Worm (Caenorhabditis elegans) whole organism, late embryonic: ENCODE results near the gene ZC477.4.
A peak's percentile ranks its signal among the peaks of the same experiment; 100 is the strongest.

Experiments used
- C08G9.2 ChIP-seq: sonication (generic microtip); optimal IDR thresholded peaks from 2 replicates; lab custom pipeline; 2016; ENCODE audit warnings: mild to moderate bottlenecking, missing genetic modification characterization, moderate library complexity, missing compliant biosample characterization
- F13H6.1 ChIP-seq: sonication (generic microtip); optimal IDR thresholded peaks from 2 replicates; lab custom pipeline; 2016; ENCODE audit warnings: missing genetic modification characterization, missing compliant biosample characterization
- K09A11.1 ChIP-seq: sonication (generic microtip); optimal IDR thresholded peaks from 2 replicates; lab custom pipeline; 2017; ENCODE audit warnings: antibody characterized with exemption, mild to moderate bottlenecking, missing genetic modification characterization, missing compliant biosample characterization; ENCODE audit not compliant: insufficient read depth
- Y22D7AL.16 ChIP-seq: sonication (generic microtip); optimal IDR thresholded peaks from 2 replicates; lab custom pipeline; 2016; ENCODE audit warnings: missing genetic modification characterization, missing compliant biosample characterization
- ceh-14 ChIP-seq: sonication (generic microtip); optimal IDR thresholded peaks from 2 replicates; lab custom pipeline; 2016; ENCODE audit warnings: missing genotype, missing genetic modification characterization, missing compliant biosample characterization
- ceh-18 ChIP-seq: sonication (generic microtip); optimal IDR thresholded peaks from 2 replicates; lab custom pipeline; 2016; ENCODE audit warnings: missing genetic modification characterization, missing compliant biosample characterization
- ceh-19 ChIP-seq: fragments of 200-800 bp; sonication (Bioruptor generic); optimal IDR thresholded peaks from 2 replicates; lab custom pipeline; 2018; ENCODE audit warnings: mild to moderate bottlenecking, missing genetic modification characterization, missing compliant biosample characterization
- ceh-30 ChIP-seq: fragments of 150-350 bp; optimal IDR thresholded peaks from 2 replicates; lab custom pipeline; 2014; ENCODE audit warnings: missing biosample characterization, missing genetic modification characterization
- ceh-31 ChIP-seq: sonication (generic microtip); optimal IDR thresholded peaks from 2 replicates; lab custom pipeline; 2016; ENCODE audit warnings: missing genetic modification characterization, missing compliant biosample characterization
- ceh-34 ChIP-seq: sonication (generic microtip); optimal IDR thresholded peaks from 2 replicates; lab custom pipeline; 2016; ENCODE audit warnings: mild to moderate bottlenecking, missing genetic modification characterization, missing compliant biosample characterization
- ceh-45 ChIP-seq: fragments of 200-800 bp; sonication (Bioruptor generic); IDR thresholded peaks from 2 replicates; pipeline ENCODE4 v1.3.6; 2022; ENCODE audit warnings: missing genetic modification reagents, missing genetic modification characterization, missing compliant biosample characterization
- ceh-48 ChIP-seq: sonication (generic microtip); optimal IDR thresholded peaks from 2 replicates; lab custom pipeline; 2016; ENCODE audit warnings: missing genetic modification characterization, inconsistent platforms, missing compliant biosample characterization
- ceh-6 ChIP-seq: fragments of 200-800 bp; sonication (Bioruptor generic); optimal IDR thresholded peaks from 2 replicates; lab custom pipeline; 2018; ENCODE audit warnings: mild to moderate bottlenecking, missing genetic modification characterization, missing compliant biosample characterization
- che-1 ChIP-seq: sonication (generic microtip); optimal IDR thresholded peaks from 2 replicates; lab custom pipeline; 2016; ENCODE audit warnings: mild to moderate bottlenecking, missing genetic modification characterization, missing compliant biosample characterization
- eyg-1 ChIP-seq: sonication (generic microtip); optimal IDR thresholded peaks from 2 replicates; lab custom pipeline; 2016; ENCODE audit warnings: missing genotype, missing genetic modification characterization, missing compliant biosample characterization
- fax-1 ChIP-seq: sonication (generic microtip); optimal IDR thresholded peaks from 2 replicates; lab custom pipeline; 2016; ENCODE audit warnings: missing genotype, missing genetic modification characterization, missing compliant biosample characterization
- fkh-6 ChIP-seq: sonication (generic microtip); optimal IDR thresholded peaks from 2 replicates; lab custom pipeline; 2016; ENCODE audit warnings: missing genetic modification characterization, missing compliant biosample characterization
- hlh-15 ChIP-seq: sonication (generic microtip); optimal IDR thresholded peaks from 2 replicates; lab custom pipeline; 2016; ENCODE audit warnings: missing genetic modification characterization, missing compliant biosample characterization
- hlh-30 ChIP-seq: sonication (generic microtip); optimal IDR thresholded peaks from 2 replicates; lab custom pipeline; 2017; ENCODE audit warnings: antibody characterized with exemption, missing genetic modification characterization, missing compliant biosample characterization; ENCODE audit not compliant: insufficient read depth
- hlh-8 ChIP-seq: sonication (generic microtip); optimal IDR thresholded peaks from 2 replicates; lab custom pipeline; 2016; ENCODE audit warnings: missing genotype, missing genetic modification characterization, missing compliant biosample characterization
- madf-2 ChIP-seq: sonication (generic microtip); optimal IDR thresholded peaks from 2 replicates; lab custom pipeline; 2017; ENCODE audit warnings: missing genetic modification characterization, missing compliant biosample characterization
- nfya-1 ChIP-seq: sonication (generic microtip); optimal IDR thresholded peaks from 2 replicates; lab custom pipeline; 2017; ENCODE audit warnings: missing genetic modification characterization, mild to moderate bottlenecking, missing compliant biosample characterization, antibody characterized with exemption, moderate library complexity
- nhr-11 ChIP-seq: fragments of 150-350 bp; optimal IDR thresholded peaks from 2 replicates; lab custom pipeline; 2014; ENCODE audit warnings: missing biosample characterization, missing genetic modification characterization
- nhr-232 ChIP-seq: sonication (generic microtip); optimal IDR thresholded peaks from 2 replicates; lab custom pipeline; 2016; ENCODE audit warnings: missing genetic modification characterization, missing compliant biosample characterization
- npax-4 ChIP-seq: sonication (generic microtip); optimal IDR thresholded peaks from 2 replicates; lab custom pipeline; 2016; ENCODE audit warnings: missing genetic modification characterization, missing compliant biosample characterization
- pax-1 ChIP-seq: fragments of 150-350 bp; optimal IDR thresholded peaks from 2 replicates; lab custom pipeline; 2014; ENCODE audit warnings: missing biosample characterization, missing genetic modification characterization
- pha-2 ChIP-seq: sonication (generic microtip); optimal IDR thresholded peaks from 2 replicates; lab custom pipeline; 2017; ENCODE audit warnings: mild to moderate bottlenecking, missing genetic modification characterization, missing compliant biosample characterization
- rnt-1 ChIP-seq: sonication (generic microtip); optimal IDR thresholded peaks from 2 replicates; lab custom pipeline; 2016; ENCODE audit warnings: missing genetic modification characterization, missing compliant biosample characterization
- sdc-2 ChIP-seq: sonication (generic microtip); optimal IDR thresholded peaks from 2 replicates; lab custom pipeline; 2016; ENCODE audit warnings: missing genotype, missing genetic modification characterization, missing compliant biosample characterization
- sox-2 ChIP-seq: fragments of 200-800 bp; sonication (Bioruptor generic); IDR thresholded peaks from 2 replicates; pipeline ENCODE4 v1.3.6; 2022; ENCODE audit warnings: missing genetic modification reagents, missing genetic modification characterization, missing compliant biosample characterization
- syd-9 ChIP-seq: sonication (generic microtip); optimal IDR thresholded peaks from 2 replicates; lab custom pipeline; 2016; ENCODE audit warnings: mild to moderate bottlenecking, missing genetic modification characterization, moderate library complexity, missing compliant biosample characterization
- tbx-2 ChIP-seq: sonication (generic microtip); optimal IDR thresholded peaks from 2 replicates; lab custom pipeline; 2016; ENCODE audit warnings: missing genetic modification characterization, missing compliant biosample characterization
- tbx-7 ChIP-seq: sonication (generic microtip); optimal IDR thresholded peaks from 2 replicates; lab custom pipeline; 2016; ENCODE audit warnings: missing genotype, missing genetic modification characterization, missing compliant biosample characterization
- unc-3 ChIP-seq, 2 experiments: fragments of 200-800 bp in 1 of 2; sonication (Bioruptor generic) in 1 of 2; sonication (generic microtip) in 1 of 2; conservative IDR thresholded peaks in 1 of 2; optimal IDR thresholded peaks in 1 of 2; 2 replicates each; pipeline versions ENCODE4 v1.3.6 to Lab custom; 2016 to 2022; ENCODE audit warnings: missing compliant biosample characterization in 2 of 2, missing genetic modification characterization in 2 of 2, missing genetic modification reagents in 1 of 2
- unc-42 ChIP-seq: sonication (generic microtip); optimal IDR thresholded peaks from 2 replicates; lab custom pipeline; 2016; ENCODE audit warnings: missing genotype, missing genetic modification characterization, missing compliant biosample characterization
- unc-55 ChIP-seq: sonication (generic microtip); optimal IDR thresholded peaks from 2 replicates; lab custom pipeline; 2017; ENCODE audit warnings: missing biosample characterization, missing genetic modification reagents, missing genetic modification characterization
- unc-86 ChIP-seq: sonication (generic microtip); optimal IDR thresholded peaks from 2 replicates; lab custom pipeline; 2016; ENCODE audit warnings: missing genetic modification characterization, missing compliant biosample characterization
- zip-5 ChIP-seq: sonication (generic microtip); optimal IDR thresholded peaks from 2 replicates; lab custom pipeline; 2016; ENCODE audit warnings: missing genetic modification characterization, missing compliant biosample characterization

The ZC477.4 gene

DNA sequence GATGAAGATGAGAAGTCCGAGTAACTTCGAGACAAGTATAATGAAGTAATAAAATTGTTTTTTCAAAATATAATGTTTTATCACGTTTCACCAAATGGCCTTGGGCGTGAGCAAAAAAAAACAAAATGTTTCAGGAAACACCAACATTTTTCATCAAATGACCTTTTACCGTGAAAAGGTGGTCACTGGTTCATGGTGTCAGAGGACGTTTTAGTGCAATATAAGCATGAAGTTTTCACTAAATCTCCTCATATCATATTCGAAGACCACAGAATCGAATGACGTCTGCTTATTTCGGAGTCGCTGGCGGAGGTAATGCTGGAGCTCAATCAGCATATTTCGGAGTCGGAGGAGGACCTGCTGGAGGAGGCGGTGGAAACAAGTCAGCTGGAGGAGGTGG, 12.8 kb upstream of the ZC477.4 start, which contains the start of the genes ZC477.7 and ssq-3 (continued):
- no peak for TF ChIP-seq tbx-2 (tag; lab: Kevin White, UChicago)

ce11 chrIV:7107893-7108292, 9.3 kb upstream of the ZC477.4 start, which contains the start of gene ZC477.2:
Gene ZC477.2 (plus strand): TSS chrIV:7108193.
- no peak for TF ChIP-seq unc-3 (GFP tag; conservative IDR thresholded peaks at IDR 0.05; lab: Robert Waterston, UW)
- TF ChIP-seq unc-3 (tag; optimal IDR thresholded peaks at IDR 0.05; lab: Kevin White, UChicago): no peak
- TF ChIP-seq K09A11.1: no peak
- TF ChIP-seq C08G9.2 (tag; lab: Kevin White, UChicago): no peak
- TF ChIP-seq madf-2: no peak
- TF ChIP-seq syd-9: no peak
- TF ChIP-seq pha-2 (tag; lab: Kevin White, UChicago): no peak
- no peak for TF ChIP-seq ceh-14
- TF ChIP-seq nhr-232: no peak
- no peak for TF ChIP-seq Y22D7AL.16 (tag; lab: Kevin White, UChicago)
- TF ChIP-seq ceh-30 (tag; lab: Kevin White, UChicago): no peak
- TF ChIP-seq ceh-48 (tag; lab: Kevin White, UChicago): no peak
- TF ChIP-seq sdc-2 (tag; lab: Kevin White, UChicago): no peak
- no peak for TF ChIP-seq hlh-15
- no peak for TF ChIP-seq fax-1
- TF ChIP-seq eyg-1 (tag; lab: Kevin White, UChicago): no peak
- TF ChIP-seq ceh-34 (tag; lab: Kevin White, UChicago): no peak
- no peak for TF ChIP-seq sox-2
- TF ChIP-seq unc-86 (tag; lab: Kevin White, UChicago): no peak
- TF ChIP-seq nhr-11: no peak
- no peak for TF ChIP-seq hlh-8

DNA sequence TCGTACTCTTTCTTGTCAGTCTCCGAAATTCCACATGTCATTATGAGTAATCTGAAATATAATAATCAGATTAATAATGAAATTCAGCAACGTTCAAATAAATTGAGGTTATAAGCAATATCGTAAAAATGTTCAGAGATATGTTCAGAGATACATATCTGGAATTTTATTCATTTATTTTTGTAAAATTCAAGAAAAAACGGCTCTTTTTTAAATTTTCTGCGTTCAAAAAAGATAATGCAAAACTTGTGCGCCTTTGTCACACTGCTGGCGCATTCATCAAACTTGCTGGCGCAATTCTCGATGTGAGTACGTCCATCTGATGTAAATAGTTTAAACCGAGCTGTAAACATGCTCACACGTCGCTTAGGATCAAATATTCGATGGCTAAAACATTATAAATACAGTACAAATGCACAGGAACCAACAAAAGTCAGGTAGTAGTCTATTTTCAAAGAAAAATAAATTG, 4.7 kb upstream of the ZC477.4 start, which contains the start of the genes rde-8 and ZC477.3:
TSS of gene rde-8 (minus strand) at position 51 of the 469 bp plus-strand sequence.
TSS of gene ZC477.3 (plus strand) at position 282 of the 469 bp plus-strand sequence.
- TF ChIP-seq che-1 (tag; lab: Kevin White, UChicago) (no peak), ceh-34 (tag; lab: Kevin White, UChicago) (no peak), unc-42 (peak; percentile 16), nfya-1 (tag; lab: Kevin White, UChicago) (peak; percentile 37), npax-4 (tag; lab: Kevin White, UChicago) (no peak)

- TF ChIP-seq ceh-34 (tag; lab: Kevin White, UChicago): peak; percentile 56
- TF ChIP-seq unc-55 (GFP tag; lab: Kevin White, UChicago): peak; percentile 21
- peak; percentile 46 for TF ChIP-seq ceh-18 (tag; lab: Kevin White, UChicago)
- no peak for TF ChIP-seq eyg-1 (tag; lab: Kevin White, UChicago)
- peak; percentile 51 for TF ChIP-seq nfya-1 (tag; lab: Kevin White, UChicago)
- no peak for TF ChIP-seq pax-1 (tag; lab: Kevin White, UChicago)
- TF ChIP-seq tbx-2 (tag; lab: Kevin White, UChicago): peak; percentile 24
These were observed 793 bp upstream of the ZC477.4 start for ce11 chrIV:7099377-7099776.

DNA sequence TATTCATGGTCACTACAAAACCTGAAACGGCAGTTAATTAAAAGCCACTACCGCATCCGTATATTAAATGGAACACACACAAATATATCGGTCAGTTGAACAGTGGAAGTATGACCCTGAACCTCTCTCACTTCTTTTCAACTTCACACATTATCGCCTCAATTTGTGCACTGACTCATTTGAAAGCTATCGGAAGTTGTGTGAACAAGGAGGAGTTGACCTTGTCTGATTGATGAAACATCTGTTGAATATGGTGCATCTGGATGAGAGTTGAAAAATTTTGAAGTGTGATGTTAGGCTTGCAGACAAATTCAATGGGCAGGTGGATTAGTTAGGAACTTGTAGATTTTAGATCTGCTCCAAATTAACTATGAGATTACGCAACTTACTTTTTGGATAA, 1.1 kb downstream of the ZC477.4 start:
- no peak for TF ChIP-seq K09A11.1
- TF ChIP-seq nfya-1 (tag; lab: Kevin White, UChicago): no peak
- TF ChIP-seq rnt-1 (tag; lab: Kevin White, UChicago): no peak
- no peak for TF ChIP-seq hlh-8
- no peak for TF ChIP-seq ceh-19 (GFP tag; lab: Kevin White, UChicago)
- TF ChIP-seq tbx-7 (tag; lab: Kevin White, UChicago): no peak
- no peak for TF ChIP-seq ceh-6 (GFP tag; lab: Kevin White, UChicago)
- no peak for TF ChIP-seq ceh-48 (tag; lab: Kevin White, UChicago)
- TF ChIP-seq F13H6.1 (tag; lab: Kevin White, UChicago): no peak
- no peak for TF ChIP-seq ceh-31
- TF ChIP-seq eyg-1 (tag; lab: Kevin White, UChicago): no peak
- no peak for TF ChIP-seq hlh-30
- TF ChIP-seq zip-5 (tag; lab: Kevin White, UChicago): no peak
- TF ChIP-seq ceh-45: no peak
- TF ChIP-seq fkh-6: no peak
